Worm (Caenorhabditis elegans) whole organism, L4 larva: ENCODE results near the gene cchl-1.

Experiments used
- D1046.2 ChIP-seq: fragments of 200-800 bp; sonication (Bioruptor generic); IDR thresholded peaks from 2 replicates; pipeline ENCODE4 v1.3.6; 2022; ENCODE audit warnings: missing genetic modification characterization, missing compliant biosample characterization
- F10B5.3 ChIP-seq: sonication (generic microtip); optimal IDR thresholded peaks from 2 replicates; lab custom pipeline; 2016; ENCODE audit warnings: mild to moderate bottlenecking, missing genetic modification characterization, missing compliant biosample characterization
- F49E8.2 ChIP-seq: sonication (generic microtip); optimal IDR thresholded peaks from 2 replicates; lab custom pipeline; 2016; ENCODE audit warnings: missing compliant biosample characterization, mild to moderate bottlenecking, missing genetic modification characterization, borderline replicate concordance
- R02D3.7 ChIP-seq: fragments of 150-350 bp; sonication (generic microtip); optimal IDR thresholded peaks from 3 replicates; lab custom pipeline; 2014; ENCODE audit warnings: missing biosample characterization, missing genetic modification characterization
- T20F7.1 ChIP-seq: fragments of 200-800 bp; sonication (Bioruptor generic); optimal IDR thresholded peaks from 2 replicates; lab custom pipeline; 2018; ENCODE audit warnings: mild to moderate bottlenecking, missing genetic modification characterization, missing compliant biosample characterization
- T26A8.4 ChIP-seq: fragments of 200-800 bp; sonication (Bioruptor generic); IDR thresholded peaks from 2 replicates; pipeline ENCODE4 v1.3.6; 2022; ENCODE audit warnings: missing genetic modification characterization, missing compliant biosample characterization
- ZK337.2 ChIP-seq: fragments of 200-800 bp; sonication (Bioruptor generic); IDR thresholded peaks from 2 replicates; pipeline ENCODE4 v1.3.6; 2022; ENCODE audit warnings: missing genetic modification reagents, missing genetic modification characterization, missing compliant biosample characterization
- aly-2 ChIP-seq: sonication (generic microtip); optimal IDR thresholded peaks from 2 replicates; lab custom pipeline; 2018; ENCODE audit warnings: missing biosample characterization, missing genetic modification characterization
- ama-1 ChIP-seq: fragments of 150-350 bp; optimal IDR thresholded peaks from 2 replicates; lab custom pipeline; 2014; ENCODE audit warnings: inconsistent platforms, mixed read lengths
- ceh-20 ChIP-seq: fragments of 200-800 bp; sonication (Bioruptor generic); IDR thresholded peaks from 2 replicates; pipeline ENCODE4 v1.3.6; 2022; ENCODE audit warnings: missing genetic modification reagents, missing genetic modification characterization, missing compliant biosample characterization
- ceh-28 ChIP-seq: fragments of 150-350 bp; optimal IDR thresholded peaks from 2 replicates; lab custom pipeline; 2014; ENCODE audit warnings: missing biosample characterization, missing genetic modification reagents, missing genetic modification characterization
- ceh-82 ChIP-seq: sonication (generic microtip); optimal IDR thresholded peaks from 2 replicates; lab custom pipeline; 2017; ENCODE audit warnings: missing biosample characterization, missing genetic modification characterization
- ces-1 ChIP-seq: fragments of 150-350 bp; sonication (generic microtip); optimal IDR thresholded peaks from 4 replicates; lab custom pipeline; 2014; ENCODE audit warnings: missing biosample characterization, missing genetic modification reagents, missing genetic modification characterization
- ctbp-1 ChIP-seq: fragments of 200-800 bp; sonication (Bioruptor generic); IDR thresholded peaks from 2 replicates; pipeline ENCODE4 v1.3.6; 2022; ENCODE audit warnings: missing genetic modification reagents, missing genetic modification characterization, missing compliant biosample characterization
- daf-19 ChIP-seq: fragments of 200-800 bp; sonication (Bioruptor generic); conservative IDR thresholded peaks from 2 replicates; pipeline ENCODE4 v1.3.6; 2022; ENCODE audit warnings: missing genetic modification characterization, missing compliant biosample characterization
- daf-8 ChIP-seq: fragments of 200-800 bp; sonication (Bioruptor generic); IDR thresholded peaks from 2 replicates; pipeline ENCODE4 v1.3.6; 2022; ENCODE audit warnings: missing genetic modification characterization, missing compliant biosample characterization
- egl-27 ChIP-seq: sonication (generic microtip); optimal IDR thresholded peaks from 3 replicates; lab custom pipeline; 2017; ENCODE audit warnings: missing biosample characterization, missing genetic modification reagents, missing genetic modification characterization
- fos-1 ChIP-seq: fragments of 150-350 bp; optimal IDR thresholded peaks from 2 replicates; lab custom pipeline; 2014; ENCODE audit warnings: missing biosample characterization, missing genetic modification characterization
- hlh-11 ChIP-seq: fragments of 200-800 bp; sonication (Bioruptor generic); optimal IDR thresholded peaks from 2 replicates; lab custom pipeline; 2018; ENCODE audit warnings: mild to moderate bottlenecking, missing genetic modification characterization, missing compliant biosample characterization
- hlh-30 ChIP-seq: sonication (generic microtip); optimal IDR thresholded peaks from 2 replicates; lab custom pipeline; 2017; ENCODE audit warnings: antibody characterized with exemption, mild to moderate bottlenecking, missing genetic modification characterization, missing compliant biosample characterization; ENCODE audit not compliant: insufficient read depth
- hmg-1.1 ChIP-seq: fragments of 200-800 bp; sonication (Bioruptor generic); IDR thresholded peaks from 2 replicates; pipeline ENCODE4 v1.3.6; 2022; ENCODE audit warnings: missing genetic modification reagents, missing genetic modification characterization, missing compliant biosample characterization
- lim-7 ChIP-seq: fragments of 200-800 bp; sonication (Bioruptor generic); IDR thresholded peaks from 2 replicates; pipeline ENCODE4 v1.3.6; 2022; ENCODE audit warnings: missing genetic modification characterization, missing compliant biosample characterization
- lin-15B ChIP-seq: fragments of 150-350 bp; sonication (generic microtip); optimal IDR thresholded peaks from 3 replicates; lab custom pipeline; 2014; ENCODE audit warnings: missing biosample characterization, missing genetic modification characterization
- lin-39 ChIP-seq: fragments of 150-350 bp; optimal IDR thresholded peaks from 2 replicates; lab custom pipeline; 2014; ENCODE audit warnings: missing biosample characterization, missing genetic modification reagents, missing genetic modification characterization
- lir-3 ChIP-seq: sonication (generic microtip); optimal IDR thresholded peaks from 2 replicates; lab custom pipeline; 2016; ENCODE audit warnings: mild to moderate bottlenecking, missing genetic modification characterization, missing compliant biosample characterization
- madf-5 ChIP-seq, 2 experiments: fragments of 200-800 bp; sonication (Bioruptor generic); IDR thresholded peaks; 2 replicates each; pipeline ENCODE4 v1.3.6; 2022; ENCODE audit warnings: missing compliant biosample characterization in 2 of 2, missing genetic modification characterization in 2 of 2
- mdl-1 ChIP-seq, 2 experiments: fragments of 150-350 bp in 1 of 2; sonication (generic microtip) in 1 of 2; optimal IDR thresholded peaks; 2 replicates each; lab custom pipeline; 2014 to 2017; ENCODE audit warnings: missing biosample characterization in 2 of 2, missing genetic modification characterization in 2 of 2
- mes-2 ChIP-seq: sonication (generic microtip); optimal IDR thresholded peaks from 2 replicates; lab custom pipeline; 2016; ENCODE audit warnings: missing genotype, mild to moderate bottlenecking, missing genetic modification characterization, missing compliant biosample characterization; ENCODE audit not compliant: poor library complexity, severe bottlenecking
- mxl-2 ChIP-seq: fragments of 200-800 bp; sonication (Bioruptor generic); conservative IDR thresholded peaks from 2 replicates; pipeline ENCODE4 v1.3.6; 2022; ENCODE audit warnings: missing genetic modification reagents, missing genetic modification characterization, missing compliant biosample characterization
- nhr-11 ChIP-seq: fragments of 150-350 bp; optimal IDR thresholded peaks from 2 replicates; lab custom pipeline; 2014; ENCODE audit warnings: missing biosample characterization, missing genetic modification characterization
- nhr-28 ChIP-seq: fragments of 150-350 bp; optimal IDR thresholded peaks from 2 replicates; lab custom pipeline; 2014; ENCODE audit warnings: missing biosample characterization, missing genetic modification characterization
- nhr-77 ChIP-seq: fragments of 150-350 bp; optimal IDR thresholded peaks from 2 replicates; lab custom pipeline; 2014; ENCODE audit warnings: missing biosample characterization, missing genetic modification characterization
- pqm-1 ChIP-seq: sonication (generic microtip); optimal IDR thresholded peaks from 2 replicates; lab custom pipeline; 2017; ENCODE audit warnings: missing biosample characterization, missing genetic modification characterization
- rbr-2 ChIP-seq: sonication (generic microtip); optimal IDR thresholded peaks from 2 replicates; lab custom pipeline; 2016; ENCODE audit warnings: missing genotype, missing genetic modification characterization, missing compliant biosample characterization
- set-16 ChIP-seq: fragments of 200-800 bp; sonication (Bioruptor generic); IDR thresholded peaks from 2 replicates; pipeline ENCODE4 v1.3.6; 2022; ENCODE audit warnings: missing genetic modification reagents, missing genetic modification characterization, missing compliant biosample characterization
- spr-3 ChIP-seq: fragments of 200-800 bp; sonication (Bioruptor generic); optimal IDR thresholded peaks from 2 replicates; lab custom pipeline; 2018; ENCODE audit warnings: mild to moderate bottlenecking, missing genetic modification characterization, missing compliant biosample characterization
- tra-1 ChIP-seq: fragments of 200-800 bp; sonication (Bioruptor generic); IDR thresholded peaks from 2 replicates; pipeline ENCODE4 v1.3.6; 2022; ENCODE audit warnings: missing genetic modification reagents, missing genetic modification characterization, missing compliant biosample characterization
- unc-39 ChIP-seq: sonication (generic microtip); optimal IDR thresholded peaks from 2 replicates; lab custom pipeline; 2017; ENCODE audit warnings: missing biosample characterization, missing genetic modification characterization
- vab-7 ChIP-seq: fragments of 200-800 bp; sonication (Bioruptor generic); IDR thresholded peaks from 2 replicates; pipeline ENCODE4 v1.3.6; 2022; ENCODE audit warnings: missing genetic modification reagents, missing genetic modification characterization, missing compliant biosample characterization
- zfp-3 ChIP-seq: fragments of 200-800 bp; sonication (Bioruptor generic); conservative IDR thresholded peaks from 2 replicates; pipeline ENCODE4 v1.3.6; 2022; ENCODE audit warnings: missing genetic modification reagents, missing genetic modification characterization, missing compliant biosample characterization
- zip-2 ChIP-seq: fragments of 150-350 bp; optimal IDR thresholded peaks from 2 replicates; lab custom pipeline; 2014; ENCODE audit warnings: missing biosample characterization, missing genetic modification characterization
- ztf-11 ChIP-seq: fragments of 150-350 bp; optimal IDR thresholded peaks from 2 replicates; lab custom pipeline; 2014; ENCODE audit warnings: missing biosample characterization, missing genetic modification characterization

Gene cchl-1

ce11 chrII:11238869-11239647, 2.9 kb upstream of the cchl-1 start, which contains the start of the genes rpn-9 and T06D8.9 (continued):
- no peak for TF ChIP-seq daf-19 (GFP tag; lab: Robert Waterston, UW)
- no peak for TF ChIP-seq ctbp-1 (GFP tag; lab: Robert Waterston, UW)
- TF ChIP-seq ceh-82 (tag; lab: Kevin White, UChicago): no peak
- TF ChIP-seq vab-7: no peak
- TF ChIP-seq hmg-1.1: no peak; the same call in 1 of the 2 replicates
- no peak for TF ChIP-seq ztf-11 (tag; lab: Kevin White, UChicago)
- TF ChIP-seq egl-27 (tag; lab: Kevin White, UChicago): no peak
- TF ChIP-seq ces-1 (GFP tag; lab: Kevin White, UChicago): no peak
- TF ChIP-seq T20F7.1 (GFP tag; lab: Kevin White, UChicago): no peak
- TF ChIP-seq D1046.2 (GFP tag; lab: Robert Waterston, UW): no peak
- no peak for TF ChIP-seq lin-39 (tag; lab: Kevin White, UChicago)
- TF ChIP-seq nhr-28 (tag; lab: Kevin White, UChicago): peak; percentile 61
- peak; percentile 4 for TF ChIP-seq pqm-1 (tag; lab: Kevin White, UChicago)
- TF ChIP-seq nhr-11 (tag; lab: Kevin White, UChicago): peak; percentile 40
- TF ChIP-seq lir-3 (tag; lab: Kevin White, UChicago): no peak
- peak; percentile 92 for TF ChIP-seq mes-2 (tag; lab: Kevin White, UChicago)
- peak; percentile 92 for TF ChIP-seq hlh-30 (tag; lab: Kevin White, UChicago)
- TF ChIP-seq ceh-28 (tag; lab: Kevin White, UChicago): no peak
- TF ChIP-seq zip-2 (tag; lab: Kevin White, UChicago): no peak
- TF ChIP-seq F49E8.2 (tag; lab: Kevin White, UChicago): peak; percentile 14
- no peak for TF ChIP-seq mxl-2 (GFP tag; lab: Robert Waterston, UW)
- no peak for TF ChIP-seq spr-3 (GFP tag; lab: Kevin White, UChicago)
- TF ChIP-seq madf-5 (GFP tag; IDR thresholded peaks at IDR 0.05; lab: Robert Waterston, UW): no peak
- no peak for TF ChIP-seq T26A8.4 (GFP tag; lab: Robert Waterston, UW)
- TF ChIP-seq ZK337.2 (GFP tag; lab: Robert Waterston, UW): no peak
- peak; percentile 70 for TF ChIP-seq rbr-2 (tag; lab: Kevin White, UChicago)
- TF ChIP-seq ceh-20: no peak
- TF ChIP-seq unc-39: no peak
- peak in 1 of 2 experiments; percentile 61 for TF ChIP-seq mdl-1 (tag; optimal IDR thresholded peaks at IDR 0.05; lab: Kevin White, UChicago)
- TF ChIP-seq hlh-11 (tag; lab: Kevin White, UChicago): peak; percentile 77
- no peak for TF ChIP-seq fos-1 (tag; lab: Kevin White, UChicago)
- no peak for TF ChIP-seq R02D3.7 (tag; lab: Kevin White, UChicago)
- no peak for TF ChIP-seq set-16 (GFP tag; lab: Robert Waterston, UW)
- no peak for TF ChIP-seq daf-8 (GFP tag; lab: Robert Waterston, UW)
- peak; percentile 72 for TF ChIP-seq nhr-77
- no peak for TF ChIP-seq lim-7 (GFP tag; lab: Robert Waterston, UW)
- peak; percentile 37 for TF ChIP-seq ama-1
- TF ChIP-seq zfp-3 (GFP tag; lab: Robert Waterston, UW): no peak
- TF ChIP-seq aly-2 (tag; lab: Kevin White, UChicago): no peak
- TF ChIP-seq lin-15B (tag; lab: Kevin White, UChicago): no peak
- TF ChIP-seq F10B5.3 (tag; lab: Kevin White, UChicago): no peak
- TF ChIP-seq tra-1 (GFP tag; lab: Robert Waterston, UW): no peak
- TF ChIP-seq, all 104 proteins: peak for 28
